Worm (Caenorhabditis elegans) whole organism, midembryonic: ENCODE results near the gene nhr-256.

ENCODE experiments used
- T22C8.4 ChIP-seq: fragments of 200-800 bp; sonication (Bioruptor generic); IDR thresholded peaks from 2 replicates; pipeline ENCODE4 v1.3.6; 2022; ENCODE audit warnings: missing genetic modification characterization, missing compliant biosample characterization
- flt-1 ChIP-seq: fragments of 200-800 bp; sonication (Bioruptor generic); IDR thresholded peaks from 2 replicates; pipeline ENCODE4 v1.3.6; 2022; ENCODE audit warnings: missing genetic modification characterization, missing compliant biosample characterization
- klf-2 ChIP-seq: fragments of 200-800 bp; sonication (Bioruptor generic); conservative IDR thresholded peaks from 2 replicates; pipeline ENCODE4 v1.3.6; 2022; ENCODE audit warnings: missing genetic modification reagents, missing genetic modification characterization, missing compliant biosample characterization
- med-1 ChIP-seq: sonication (generic microtip); optimal IDR thresholded peaks from 2 replicates; lab custom pipeline; 2017; ENCODE audit warnings: missing genetic modification characterization, mild to moderate bottlenecking, missing compliant biosample characterization, antibody characterized with exemption, missing genetic modification reagents; ENCODE audit not compliant: insufficient read depth
- ref-1 ChIP-seq: fragments of 200-800 bp; sonication (Bioruptor generic); conservative IDR thresholded peaks from 2 replicates; pipeline ENCODE4 v1.3.6; 2022; ENCODE audit warnings: missing genetic modification reagents, missing genetic modification characterization, missing compliant biosample characterization
- ztf-23 ChIP-seq: fragments of 200-800 bp; sonication (Bioruptor generic); IDR thresholded peaks from 2 replicates; pipeline ENCODE4 v1.3.6; 2022; ENCODE audit warnings: missing genetic modification reagents, missing genetic modification characterization, missing compliant biosample characterization

DNA sequence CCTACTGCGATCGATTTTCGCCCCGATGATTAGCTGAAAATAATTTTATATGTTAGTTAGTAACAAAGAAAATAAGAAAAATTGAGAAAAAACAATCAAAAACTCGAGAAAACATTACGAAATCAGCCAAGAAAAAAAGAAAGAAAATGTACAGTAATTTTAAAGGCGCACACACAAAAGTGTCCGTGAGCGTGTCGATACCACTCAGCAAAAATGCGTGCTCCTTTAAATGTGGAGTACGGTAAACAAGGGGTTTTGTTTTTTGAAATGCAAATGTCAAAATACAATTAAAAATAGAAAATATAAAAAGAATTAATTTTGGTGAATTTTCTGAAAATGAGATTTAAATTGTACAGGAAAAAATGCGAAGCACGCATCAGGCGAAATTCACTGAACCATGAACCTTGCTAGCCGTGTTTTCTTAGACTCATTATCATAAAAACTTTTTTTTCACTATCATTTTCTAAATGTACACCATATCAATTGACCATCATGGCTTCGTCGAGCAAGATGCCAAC, 41.9 kb upstream of the nhr-256 start, which contains the start of gene srw-90:
- TF ChIP-seq ref-1 (GFP tag; lab: Robert Waterston, UW) (no peak), T22C8.4 (GFP tag; lab: Robert Waterston, UW) (no peak), flt-1 (no peak), med-1 (GFP tag; lab: Kevin White, UChicago) (no peak), klf-2 (GFP tag; lab: Robert Waterston, UW) (no peak), ztf-23 (no peak)
